Fruit fly (Drosophila melanogaster): ENCODE results near the gene CG13733.

The CG13733 gene

dm6 chr3L:17447881-17448280, 30.8 kb downstream of the CG13733 start (continued):
- peak; percentile 47 for TF ChIP-seq Meics (GFP tag; optimal IDR thresholded peaks at IDR 0.05)
- TF ChIP-seq CG13775 (GFP tag; optimal IDR thresholded peaks at IDR 0.05) = no peak
- TF ChIP-seq MBD-R2 (GFP tag; IDR thresholded peaks at IDR 0.05) = no peak
- TF ChIP-seq CG5953 (GFP tag; IDR thresholded peaks at IDR 0.05) = no peak
- no peak for TF ChIP-seq eve (GFP tag; optimal IDR thresholded peaks at IDR 0.05)
- peak; percentile 17 for TF ChIP-seq ATbp (GFP tag; optimal IDR thresholded peaks at IDR 0.05)
- peak; percentile 78 for TF ChIP-seq CG7556 (GFP tag; optimal IDR thresholded peaks at IDR 0.05)
- no peak for TF ChIP-seq zen (tag; optimal IDR thresholded peaks at IDR 0.05)
- no peak for TF ChIP-seq tin (GFP tag; optimal IDR thresholded peaks at IDR 0.05)
- TF ChIP-seq Dfd (GFP tag; optimal IDR thresholded peaks at IDR 0.05) = no peak
- no peak for TF ChIP-seq CG10366 (GFP tag; IDR thresholded peaks at IDR 0.05)
- no peak for TF ChIP-seq ato (GFP tag; IDR thresholded peaks at IDR 0.05; ENCODE audit: partially characterized antibody)
- TF ChIP-seq gro (GFP tag; optimal IDR thresholded peaks at IDR 0.05) = no peak
- no peak for TF ChIP-seq CG17186 (GFP tag; optimal IDR thresholded peaks at IDR 0.05)
- no peak for TF ChIP-seq D19B (GFP tag; optimal IDR thresholded peaks at IDR 0.05)
- TF ChIP-seq Deaf1 (tag; optimal IDR thresholded peaks at IDR 0.05) = no peak
- peak; percentile 10 for TF ChIP-seq odd (GFP tag; optimal IDR thresholded peaks at IDR 0.05)
- no peak for TF ChIP-seq unpg (GFP tag; optimal IDR thresholded peaks at IDR 0.05)
- TF ChIP-seq CG30431 (GFP tag; optimal IDR thresholded peaks at IDR 0.05) = no peak
- no peak for TF ChIP-seq CG3838 (GFP tag; optimal IDR thresholded peaks at IDR 0.05)
- TF ChIP-seq rib (GFP tag; IDR thresholded peaks at IDR 0.05) = no peak
- TF ChIP-seq CG18599 (GFP tag; optimal IDR thresholded peaks at IDR 0.05) = peak; percentile 77
- 0 out of 3 replicates have a peak, but pooled peaks have one; percentile 12 for TF ChIP-seq so (GFP tag; IDR thresholded peaks at IDR 0.05)
- TF ChIP-seq trh (GFP tag; optimal IDR thresholded peaks at IDR 0.05) = no peak
- TF ChIP-seq Ets65A (GFP tag) = no peak
- no peak for TF ChIP-seq CG9817 (tag; optimal IDR thresholded peaks at IDR 0.05)
- TF ChIP-seq CG31365 (tag; optimal IDR thresholded peaks at IDR 0.05) = no peak
- peak; percentile 53 for TF ChIP-seq Fer1 (GFP tag; optimal IDR thresholded peaks at IDR 0.05)
- TF ChIP-seq tap (tag; optimal IDR thresholded peaks at IDR 0.05) = peak; percentile 20
- no peak for TF ChIP-seq hbn (GFP tag; IDR thresholded peaks at IDR 0.05; ENCODE audit: partially characterized antibody)
- TF ChIP-seq Mrtf (GFP tag; IDR thresholded peaks at IDR 0.05) = no peak
- TF ChIP-seq tio (GFP tag; optimal IDR thresholded peaks at IDR 0.05) = peak; percentile 19
- no peak for TF ChIP-seq bowl (GFP tag; IDR thresholded peaks at IDR 0.05)
- TF ChIP-seq bcd (GFP tag; optimal IDR thresholded peaks at IDR 0.05) = peak; percentile 36
- TF ChIP-seq NC2α (GFP tag; optimal IDR thresholded peaks at IDR 0.05) = no peak
- TF ChIP-seq CG15011 (GFP tag; optimal IDR thresholded peaks at IDR 0.05) = peak; percentile 9
- TF ChIP-seq gem (tag; optimal IDR thresholded peaks at IDR 0.05) = peak; percentile 63
- peak; percentile 17 for TF ChIP-seq phol (tag; optimal IDR thresholded peaks at IDR 0.05)
- no peak for TF ChIP-seq hkb (optimal IDR thresholded peaks at IDR 0.05)
- TF ChIP-seq hkb (GFP tag; IDR thresholded peaks at IDR 0.05) = peak; percentile 26; the same call in 1 of the 2 replicates
- TF ChIP-seq CG2875 (GFP tag; optimal IDR thresholded peaks at IDR 0.05) = no peak
- peak; percentile 47; the same call in 1 of the 3 replicates for TF ChIP-seq CG11695 (GFP tag; IDR thresholded peaks at IDR 0.05)
- TF ChIP-seq CG18764 (GFP tag; optimal IDR thresholded peaks at IDR 0.05) = no peak
- no peak for TF ChIP-seq pan (optimal IDR thresholded peaks at IDR 0.05)
- peak in 1 of 2 experiments; percentile 28 for TF ChIP-seq pan (GFP tag; optimal IDR thresholded peaks at IDR 0.05 in 1 of 2, IDR thresholded peaks at IDR 0.05 in 1 of 2)
- peak; percentile 47; the same call in 1 of the 2 replicates for TF ChIP-seq Ptx1 (GFP tag; IDR thresholded peaks at IDR 0.05)
- no peak for TF ChIP-seq CG6765 (GFP tag; optimal IDR thresholded peaks at IDR 0.05)
- peak; percentile 44 for TF ChIP-seq CG2712 (tag; optimal IDR thresholded peaks at IDR 0.05)
- no peak for TF ChIP-seq stc (GFP tag; IDR thresholded peaks at IDR 0.05)
- TF ChIP-seq trem (tag; optimal IDR thresholded peaks at IDR 0.05) = no peak
- peak; percentile 45 for TF ChIP-seq CG3281 (GFP tag; optimal IDR thresholded peaks at IDR 0.05)
- TF ChIP-seq Dip2 (GFP tag; IDR thresholded peaks at IDR 0.05) = no peak
